Fruit fly (Drosophila melanogaster) whole organism, prepupa: ENCODE results near the gene trr.

Experiments used
- Blimp-1 ChIP-seq: fragments of 200-800 bp; sonication (Bioruptor generic); optimal IDR thresholded peaks from 3 replicates; lab custom pipeline; 2017; ENCODE audit warnings: missing biosample characterization, missing genetic modification characterization, mild to moderate bottlenecking, moderate library complexity, missing genetic modification reagents
- CG3032 ChIP-seq: fragments of 200-800 bp; optimal IDR thresholded peaks from 2 replicates; lab custom pipeline; 2019; ENCODE audit warnings: missing biosample characterization, mild to moderate bottlenecking, missing genetic modification characterization, moderate library complexity
- CG32006 ChIP-seq: fragments of 200-800 bp; sonication (Bioruptor generic); optimal IDR thresholded peaks from 3 replicates; lab custom pipeline; 2017; ENCODE audit warnings: missing biosample characterization, mild to moderate bottlenecking, missing genetic modification characterization
- CG3919 ChIP-seq: fragments of 200-800 bp; sonication (Bioruptor generic); optimal IDR thresholded peaks from 3 replicates; lab custom pipeline; 2016; ENCODE audit warnings: missing biosample characterization, missing genetic modification characterization
- CG4318 ChIP-seq: fragments of 200-800 bp; sonication (Bioruptor generic); optimal IDR thresholded peaks from 3 replicates; lab custom pipeline; 2017; ENCODE audit warnings: missing biosample characterization, mild to moderate bottlenecking, missing genetic modification characterization
- CG6792 ChIP-seq: fragments of 200-800 bp; sonication (Bioruptor generic); optimal IDR thresholded peaks from 3 replicates; lab custom pipeline; 2016; ENCODE audit warnings: missing biosample characterization, missing genetic modification characterization
- CG6808 ChIP-seq: fragments of 200-800 bp; sonication (Bioruptor generic); optimal IDR thresholded peaks from 3 replicates; lab custom pipeline; 2017; ENCODE audit warnings: missing biosample characterization, missing genetic modification characterization, mild to moderate bottlenecking, moderate library complexity, missing genetic modification reagents
- CG8319 ChIP-seq: fragments of 200-800 bp; sonication (Bioruptor generic); optimal IDR thresholded peaks from 3 replicates; lab custom pipeline; 2016; ENCODE audit warnings: missing biosample characterization, missing genetic modification characterization
- Eip78C ChIP-seq: fragments of 200-800 bp; sonication (Bioruptor generic); peaks from one replicate; lab custom pipeline; 2016; ENCODE audit warnings: missing biosample characterization, missing genetic modification characterization
- Ets96B ChIP-seq: fragments of 200-800 bp; optimal IDR thresholded peaks from 2 replicates; lab custom pipeline; 2019; ENCODE audit warnings: missing biosample characterization, mild to moderate bottlenecking, missing genetic modification characterization, moderate library complexity
- Hr38 ChIP-seq: sonication (Bioruptor generic); optimal IDR thresholded peaks from 2 replicates; lab custom pipeline; 2016; ENCODE audit warnings: missing biosample characterization, missing genetic modification characterization
- Smox ChIP-seq: fragments of 200-800 bp; sonication (Bioruptor generic); optimal IDR thresholded peaks from 3 replicates; lab custom pipeline; 2016; ENCODE audit warnings: missing biosample characterization, missing genetic modification characterization
- Sox14 ChIP-seq: fragments of 200-800 bp; sonication (Bioruptor generic); optimal IDR thresholded peaks from 3 replicates; lab custom pipeline; 2016; ENCODE audit warnings: missing biosample characterization, missing genetic modification characterization
- Sox15 ChIP-seq: fragments of 200-800 bp; sonication (Bioruptor generic); optimal IDR thresholded peaks from 3 replicates; lab custom pipeline; 2016; ENCODE audit warnings: missing biosample characterization, missing genetic modification characterization
- cyc ChIP-seq: fragments of 200-800 bp; sonication (Bioruptor generic); optimal IDR thresholded peaks from 3 replicates; lab custom pipeline; 2016; ENCODE audit warnings: missing biosample characterization, missing genetic modification characterization
- eg ChIP-seq: fragments of 200-800 bp; sonication (Bioruptor generic); IDR thresholded peaks from 3 replicates; pipeline ENCODE4 v1.3.6; 2022; ENCODE audit warnings: missing biosample characterization, missing genetic modification characterization
- esn ChIP-seq: fragments of 200-800 bp; sonication (Bioruptor generic); optimal IDR thresholded peaks from 2 replicates; lab custom pipeline; 2016; ENCODE audit warnings: missing biosample characterization, mild to moderate bottlenecking, missing genetic modification characterization, moderate library complexity
- net ChIP-seq: fragments of 200-800 bp; sonication (Bioruptor generic); optimal IDR thresholded peaks from 3 replicates; lab custom pipeline; 2016; ENCODE audit warnings: missing biosample characterization, missing genetic modification characterization
- salr ChIP-seq, 2 experiments: fragments of 200-800 bp; sonication (Bioruptor generic); optimal IDR thresholded peaks; 3 replicates each; lab custom pipeline; 2016 to 2018; ENCODE audit warnings: missing biosample characterization in 2 of 2, missing genetic modification characterization in 2 of 2, mild to moderate bottlenecking in 1 of 2
- svp ChIP-seq: fragments of 200-800 bp; sonication (Bioruptor generic); peaks from one replicate; lab custom pipeline; 2016; ENCODE audit warnings: missing biosample characterization, missing genetic modification characterization
- topi ChIP-seq: fragments of 200-800 bp; sonication (Bioruptor generic); optimal IDR thresholded peaks from 3 replicates; lab custom pipeline; 2016; ENCODE audit warnings: missing biosample characterization, missing genetic modification characterization
- vri ChIP-seq: fragments of 200-800 bp; sonication (Bioruptor generic); optimal IDR thresholded peaks from 3 replicates; lab custom pipeline; 2016; ENCODE audit warnings: missing biosample characterization, mild to moderate bottlenecking, missing genetic modification characterization

Gene trr

DNA sequence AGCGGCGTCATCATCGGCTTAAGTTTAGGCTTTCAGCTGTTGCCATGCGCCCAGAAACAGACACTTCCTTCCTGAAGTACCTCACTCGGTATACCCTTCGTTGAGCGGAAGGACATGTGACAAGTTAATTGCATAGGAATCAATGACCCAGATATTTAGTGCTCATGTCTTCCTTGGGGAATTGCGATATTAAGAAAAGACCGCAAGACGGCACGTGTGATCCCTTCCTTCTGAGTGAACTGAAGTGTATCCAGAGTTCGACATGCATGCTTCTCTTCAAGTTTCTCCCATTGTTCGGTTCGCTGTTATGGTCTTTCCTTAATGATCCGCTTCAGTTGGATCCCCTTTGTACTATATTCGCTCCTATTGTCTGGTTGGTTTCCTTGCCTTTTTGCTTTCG is 49.2 kb downstream of the trr start (continued):
- TF ChIP-seq CG8319, result peak; percentile 80
- peak; percentile 81 for TF ChIP-seq Sox15
- peak; percentile 91 for TF ChIP-seq CG6792 (GFP tag; lab: Kevin White, UChicago)
- peak; percentile 83 for TF ChIP-seq Smox (GFP tag; lab: Kevin White, UChicago)
- peak; percentile 79 for TF ChIP-seq CG6808 (GFP tag; lab: Kevin White, UChicago)
- TF ChIP-seq Ets96B (tag; lab: Kevin White, UChicago), result peak; percentile 85
- peak; percentile 56 to 72 for TF ChIP-seq salr (GFP tag; optimal IDR thresholded peaks at IDR 0.05; lab: Kevin White, UChicago)
- no peak for TF ChIP-seq Hr38 (GFP tag; lab: Kevin White, UChicago)
- peak; percentile 71 for TF ChIP-seq CG32006 (GFP tag; lab: Kevin White, UChicago)
- TF ChIP-seq esn (GFP tag; lab: Kevin White, UChicago), result peak; percentile 88
- peak; percentile 83 for TF ChIP-seq CG3032 (tag; lab: Kevin White, UChicago)
- peak; percentile 36 for TF ChIP-seq CG4318 (GFP tag; lab: Kevin White, UChicago)
- peak; percentile 87 for TF ChIP-seq cyc
- TF ChIP-seq, all 60 proteins: peak for 58

DNA sequence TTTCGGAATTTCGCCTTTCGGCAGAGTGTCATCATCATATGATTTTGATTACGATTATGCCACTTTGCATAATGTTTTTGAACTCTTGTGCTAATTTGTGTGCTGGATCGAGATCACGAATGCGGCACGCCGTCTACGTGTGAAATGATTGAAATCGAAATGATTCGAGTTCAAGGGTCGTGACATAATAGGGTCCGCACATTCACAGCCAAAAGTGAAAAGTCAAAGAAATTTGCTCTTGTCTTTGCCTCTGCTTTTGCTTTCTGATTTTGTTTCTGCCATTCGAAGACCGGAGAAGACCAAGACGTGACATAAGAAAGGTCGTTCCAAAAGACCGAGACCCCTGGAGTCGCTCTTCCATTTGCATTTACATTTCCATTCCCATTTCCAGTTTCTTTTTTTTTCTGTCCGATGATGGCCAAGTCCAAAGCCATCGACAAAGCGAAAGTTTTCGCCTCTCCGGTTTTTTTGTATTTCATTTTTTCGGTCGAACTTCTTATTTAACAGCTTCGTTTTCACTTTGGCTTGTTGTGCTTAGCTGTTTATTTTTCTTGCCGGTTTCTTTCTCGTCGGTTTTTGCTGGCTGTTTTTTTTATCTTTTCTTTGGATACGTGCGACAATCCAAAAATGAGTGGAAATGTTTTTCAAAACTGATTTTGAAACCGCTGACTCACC is 54.9 kb downstream of the trr start:
- TF ChIP-seq svp (GFP tag; lab: Kevin White, UChicago) (peak; percentile 4), Blimp-1 (peak; percentile 71), Sox14 (GFP tag; lab: Kevin White, UChicago) (no peak), CG3919 (no peak), CG4318 (GFP tag; lab: Kevin White, UChicago) (no peak), net (no peak)

DNA sequence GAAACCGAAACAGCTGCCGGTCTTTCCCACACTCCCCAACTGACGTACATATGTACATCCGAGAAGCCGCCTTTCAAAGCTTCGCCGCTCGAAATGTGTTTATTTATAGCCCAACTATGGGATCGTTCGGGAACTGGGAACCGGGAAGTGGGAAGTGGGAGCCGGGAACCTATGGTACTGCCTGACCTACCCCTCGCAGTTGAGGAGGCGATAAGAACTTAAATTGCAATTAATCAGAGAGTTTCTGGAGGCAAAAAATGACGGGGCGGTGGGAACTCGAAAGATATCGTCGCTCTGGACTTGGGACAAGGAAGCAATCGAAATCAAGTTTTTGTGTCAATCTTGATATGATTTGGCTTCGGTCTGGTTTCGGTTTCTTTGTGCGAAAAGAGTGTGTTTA is 57.1 kb downstream of the trr start:
- no peak for TF ChIP-seq topi (GFP tag; lab: Kevin White, UChicago)
- TF ChIP-seq Eip78C (GFP tag; lab: Kevin White, UChicago), result peak; percentile 55
- 0 out of 3 replicates have a peak, but pooled peaks have one; percentile 10 for TF ChIP-seq eg (GFP tag; lab: Robert Waterston, UW)
- peak; percentile 4 for TF ChIP-seq vri (GFP tag; lab: Kevin White, UChicago)
- TF ChIP-seq svp (GFP tag; lab: Kevin White, UChicago), result peak; percentile 81
